Worm (Caenorhabditis elegans) whole organism, L4 larva: ENCODE data around the gene M79.2.

Experiments used
- D1046.2 ChIP-seq: fragments of 200-800 bp; sonication (Bioruptor generic); IDR thresholded peaks from 2 replicates; pipeline ENCODE4 v1.3.6; 2022; ENCODE audit warnings: missing genetic modification characterization, missing compliant biosample characterization
- F10B5.3 ChIP-seq: sonication (generic microtip); optimal IDR thresholded peaks from 2 replicates; lab custom pipeline; 2016; ENCODE audit warnings: mild to moderate bottlenecking, missing genetic modification characterization, missing compliant biosample characterization
- F26F4.8 ChIP-seq: fragments of 200-800 bp; sonication (Bioruptor generic); conservative IDR thresholded peaks from 2 replicates; pipeline ENCODE4 v1.3.6; 2022; ENCODE audit warnings: missing genetic modification characterization, missing compliant biosample characterization
- F37D6.2 ChIP-seq: sonication (generic microtip); optimal IDR thresholded peaks from 2 replicates; lab custom pipeline; 2016; ENCODE audit warnings: mild to moderate bottlenecking, missing genetic modification characterization, missing compliant biosample characterization
- Y105C5A.15 ChIP-seq: fragments of 200-800 bp; sonication (Bioruptor generic); IDR thresholded peaks from 2 replicates; pipeline ENCODE4 v1.3.6; 2022; ENCODE audit warnings: missing genetic modification characterization, missing compliant biosample characterization
- Y5F2A.4 ChIP-seq: fragments of 200-800 bp; sonication (Bioruptor generic); optimal IDR thresholded peaks from 2 replicates; lab custom pipeline; 2018; ENCODE audit warnings: mild to moderate bottlenecking, missing genetic modification characterization, missing compliant biosample characterization
- aha-1 ChIP-seq: fragments of 150-350 bp; peaks from one replicate; lab custom pipeline; 2014; ENCODE audit warnings: missing biosample characterization, missing genetic modification characterization
- arid-1 ChIP-seq: fragments of 200-800 bp; sonication (Bioruptor generic); conservative IDR thresholded peaks from 2 replicates; pipeline ENCODE4 v1.3.6; 2022; ENCODE audit warnings: missing genetic modification reagents, missing genetic modification characterization, missing compliant biosample characterization
- attf-4 ChIP-seq: sonication (generic microtip); optimal IDR thresholded peaks from 3 replicates; lab custom pipeline; 2017; ENCODE audit warnings: missing biosample characterization, missing genetic modification characterization
- ceh-44 ChIP-seq: fragments of 200-800 bp; sonication (Bioruptor generic); IDR thresholded peaks from 2 replicates; pipeline ENCODE4 v1.3.6; 2022; ENCODE audit warnings: missing genetic modification reagents, missing genetic modification characterization, missing compliant biosample characterization
- ces-1 ChIP-seq: fragments of 150-350 bp; sonication (generic microtip); optimal IDR thresholded peaks from 4 replicates; lab custom pipeline; 2014; ENCODE audit warnings: missing biosample characterization, missing genetic modification reagents, missing genetic modification characterization
- ctbp-1 ChIP-seq: fragments of 200-800 bp; sonication (Bioruptor generic); IDR thresholded peaks from 2 replicates; pipeline ENCODE4 v1.3.6; 2022; ENCODE audit warnings: missing genetic modification reagents, missing genetic modification characterization, missing compliant biosample characterization
- daf-12 ChIP-seq: fragments of 150-350 bp; optimal IDR thresholded peaks from 2 replicates; lab custom pipeline; 2014; ENCODE audit warnings: missing biosample characterization, missing genetic modification reagents, missing genetic modification characterization
- daf-16 ChIP-seq, 3 experiments: sonication (generic microtip); optimal IDR thresholded peaks; 2 replicates each; lab custom pipeline; 2016 to 2017; ENCODE audit warnings: missing genetic modification characterization in 3 of 3, missing genetic modification reagents in 3 of 3, mild to moderate bottlenecking in 2 of 3, missing compliant biosample characterization in 2 of 3, missing biosample characterization in 1 of 3, moderate library complexity in 1 of 3
- daf-19 ChIP-seq: fragments of 200-800 bp; sonication (Bioruptor generic); conservative IDR thresholded peaks from 2 replicates; pipeline ENCODE4 v1.3.6; 2022; ENCODE audit warnings: missing genetic modification characterization, missing compliant biosample characterization
- dmd-8 ChIP-seq: fragments of 200-800 bp; sonication (Bioruptor generic); IDR thresholded peaks from 2 replicates; pipeline ENCODE4 v1.3.6; 2022; ENCODE audit warnings: missing genetic modification characterization, missing compliant biosample characterization
- dmd-9 ChIP-seq: fragments of 200-800 bp; sonication (Bioruptor generic); IDR thresholded peaks from 2 replicates; pipeline ENCODE4 v1.3.6; 2022; ENCODE audit warnings: missing genetic modification reagents, missing genetic modification characterization, missing compliant biosample characterization
- duxl-1 ChIP-seq: sonication (generic microtip); optimal IDR thresholded peaks from 2 replicates; lab custom pipeline; 2016; ENCODE audit warnings: mild to moderate bottlenecking, missing genetic modification characterization, moderate library complexity, missing compliant biosample characterization; ENCODE audit not compliant: poor library complexity
- dve-1 ChIP-seq: sonication (generic microtip); optimal IDR thresholded peaks from 2 replicates; lab custom pipeline; 2017; ENCODE audit warnings: antibody characterized with exemption, mild to moderate bottlenecking, missing genetic modification characterization, missing compliant biosample characterization; ENCODE audit not compliant: insufficient read depth
- egl-43 ChIP-seq: fragments of 200-800 bp; sonication (Bioruptor generic); IDR thresholded peaks from 2 replicates; pipeline ENCODE4 v1.3.6; 2022; ENCODE audit warnings: missing genetic modification reagents, missing genetic modification characterization, missing compliant biosample characterization
- gei-8 ChIP-seq: fragments of 200-800 bp; sonication (Bioruptor generic); optimal IDR thresholded peaks from 2 replicates; lab custom pipeline; 2018; ENCODE audit warnings: mild to moderate bottlenecking, missing genetic modification characterization, missing compliant biosample characterization
- hlh-11 ChIP-seq: fragments of 200-800 bp; sonication (Bioruptor generic); optimal IDR thresholded peaks from 2 replicates; lab custom pipeline; 2018; ENCODE audit warnings: mild to moderate bottlenecking, missing genetic modification characterization, missing compliant biosample characterization
- lim-7 ChIP-seq: fragments of 200-800 bp; sonication (Bioruptor generic); IDR thresholded peaks from 2 replicates; pipeline ENCODE4 v1.3.6; 2022; ENCODE audit warnings: missing genetic modification characterization, missing compliant biosample characterization
- lin-1 ChIP-seq: fragments of 200-800 bp; sonication (Bioruptor generic); IDR thresholded peaks from 2 replicates; pipeline ENCODE4 v1.3.6; 2022; ENCODE audit warnings: missing genetic modification reagents, missing genetic modification characterization, missing compliant biosample characterization
- lin-38 ChIP-seq: fragments of 200-800 bp; sonication (Bioruptor generic); IDR thresholded peaks from 2 replicates; pipeline ENCODE4 v1.3.6; 2022; ENCODE audit warnings: missing genetic modification reagents, missing genetic modification characterization, missing compliant biosample characterization
- lir-3 ChIP-seq: sonication (generic microtip); optimal IDR thresholded peaks from 2 replicates; lab custom pipeline; 2016; ENCODE audit warnings: mild to moderate bottlenecking, missing genetic modification characterization, missing compliant biosample characterization
- lsy-2 ChIP-seq, 2 experiments: fragments of 150-350 bp in 1 of 2; sonication (generic microtip) in 1 of 2; optimal IDR thresholded peaks; 2 replicates each; lab custom pipeline; 2014 to 2017; ENCODE audit warnings: missing biosample characterization in 2 of 2, missing genetic modification characterization in 2 of 2
- mep-1 ChIP-seq: fragments of 150-350 bp; sonication (generic microtip); optimal IDR thresholded peaks from 3 replicates; lab custom pipeline; 2014; ENCODE audit warnings: missing biosample characterization, missing genetic modification characterization
- mes-2 ChIP-seq: sonication (generic microtip); optimal IDR thresholded peaks from 2 replicates; lab custom pipeline; 2016; ENCODE audit warnings: missing genotype, mild to moderate bottlenecking, missing genetic modification characterization, missing compliant biosample characterization; ENCODE audit not compliant: poor library complexity, severe bottlenecking
- mxl-2 ChIP-seq: fragments of 200-800 bp; sonication (Bioruptor generic); conservative IDR thresholded peaks from 2 replicates; pipeline ENCODE4 v1.3.6; 2022; ENCODE audit warnings: missing genetic modification reagents, missing genetic modification characterization, missing compliant biosample characterization
- mxl-3 ChIP-seq: fragments of 200-800 bp; sonication (Bioruptor generic); optimal IDR thresholded peaks from 2 replicates; lab custom pipeline; 2018; ENCODE audit warnings: mild to moderate bottlenecking, missing genetic modification characterization, missing compliant biosample characterization
- nhr-28 ChIP-seq: fragments of 150-350 bp; optimal IDR thresholded peaks from 2 replicates; lab custom pipeline; 2014; ENCODE audit warnings: missing biosample characterization, missing genetic modification characterization
- nhr-42 ChIP-seq: fragments of 200-800 bp; sonication (Bioruptor generic); IDR thresholded peaks from 2 replicates; pipeline ENCODE4 v1.3.6; 2022; ENCODE audit warnings: missing genetic modification characterization, missing compliant biosample characterization
- nhr-6 ChIP-seq: fragments of 150-350 bp; optimal IDR thresholded peaks from 2 replicates; lab custom pipeline; 2014; ENCODE audit warnings: missing biosample characterization, missing genetic modification characterization
- pha-4 ChIP-seq, 2 experiments: fragments of 150-350 bp in 1 of 2; fragments of 200-800 bp in 1 of 2; sonication (Bioruptor generic) in 1 of 2; IDR thresholded peaks in 1 of 2; optimal IDR thresholded peaks in 1 of 2; 2 replicates each; pipeline versions ENCODE4 v1.3.6 to Lab custom; 2014 to 2022; ENCODE audit warnings: missing genetic modification characterization in 2 of 2, missing genetic modification reagents in 2 of 2, missing biosample characterization in 1 of 2, missing compliant biosample characterization in 1 of 2
- set-16 ChIP-seq: fragments of 200-800 bp; sonication (Bioruptor generic); IDR thresholded peaks from 2 replicates; pipeline ENCODE4 v1.3.6; 2022; ENCODE audit warnings: missing genetic modification reagents, missing genetic modification characterization, missing compliant biosample characterization
- snpc-1.2 ChIP-seq: fragments of 200-800 bp; sonication (Bioruptor generic); IDR thresholded peaks from 2 replicates; pipeline ENCODE4 v1.3.6; 2022; ENCODE audit warnings: missing genetic modification reagents, missing genetic modification characterization, missing compliant biosample characterization
- snpc-4 ChIP-seq: fragments of 150-350 bp; optimal IDR thresholded peaks from 2 replicates; lab custom pipeline; 2014; ENCODE audit warnings: missing biosample characterization, missing genetic modification characterization
- spr-3 ChIP-seq: fragments of 200-800 bp; sonication (Bioruptor generic); optimal IDR thresholded peaks from 2 replicates; lab custom pipeline; 2018; ENCODE audit warnings: mild to moderate bottlenecking, missing genetic modification characterization, missing compliant biosample characterization
- unc-130 ChIP-seq: sonication (generic microtip); optimal IDR thresholded peaks from 2 replicates; lab custom pipeline; 2016; ENCODE audit warnings: missing genetic modification reagents, missing genetic modification characterization, missing compliant biosample characterization
- zip-11 ChIP-seq: fragments of 200-800 bp; sonication (Bioruptor generic); IDR thresholded peaks from 2 replicates; pipeline ENCODE4 v1.3.6; 2022; ENCODE audit warnings: missing genetic modification characterization, missing compliant biosample characterization
- ztf-11 ChIP-seq: fragments of 150-350 bp; optimal IDR thresholded peaks from 2 replicates; lab custom pipeline; 2014; ENCODE audit warnings: missing biosample characterization, missing genetic modification characterization

Gene M79.2

DNA sequence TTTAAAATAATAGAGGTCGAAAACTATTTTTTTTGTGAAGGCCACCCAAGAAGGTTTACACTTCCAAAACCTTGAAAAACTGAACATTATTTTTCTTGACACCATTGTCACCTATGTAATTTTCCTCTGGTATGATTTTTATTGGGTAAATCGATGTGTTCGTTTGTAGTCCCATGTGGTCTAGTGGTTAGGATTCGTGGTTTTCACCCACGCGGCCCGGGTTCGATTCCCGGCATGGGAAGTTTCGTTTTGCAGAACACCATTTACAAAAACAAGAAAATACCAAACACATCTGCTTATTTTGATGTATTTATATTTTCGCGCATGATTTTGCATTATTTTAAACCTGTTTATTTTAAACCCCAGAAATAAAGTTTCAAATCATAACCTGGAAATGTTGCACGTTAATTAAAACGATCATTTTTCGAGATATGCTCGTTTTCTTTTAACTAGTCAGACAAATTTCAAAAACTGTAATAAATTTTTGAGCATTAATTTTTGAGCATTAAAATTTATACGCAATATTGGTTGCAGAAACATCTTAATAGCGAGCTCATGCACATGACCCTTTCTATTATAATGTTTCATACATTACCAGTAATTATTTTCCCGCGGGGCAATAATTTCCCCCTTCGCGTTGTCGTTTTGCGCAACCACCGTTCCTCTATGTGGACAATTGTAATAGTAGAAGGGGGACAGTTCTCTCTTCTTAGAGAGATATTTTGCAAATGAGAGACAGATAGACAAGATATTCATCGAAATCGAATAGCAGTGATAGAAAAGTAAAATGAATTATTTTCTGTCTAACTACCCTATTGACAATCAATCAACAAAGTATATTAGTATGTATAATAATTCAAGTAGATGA lies 39.1 kb upstream of the M79.2 start (continued):
- TF ChIP-seq lir-3 (tag; lab: Kevin White, UChicago) (peak; percentile 28), D1046.2 (GFP tag; lab: Robert Waterston, UW) (0 out of 2 replicates have a peak, but pooled peaks have one; percentile 43), F26F4.8 (GFP tag; lab: Robert Waterston, UW) (peak; percentile 59; the same call in 1 of the 2 replicates), set-16 (GFP tag; lab: Robert Waterston, UW) (no peak), mep-1 (tag; lab: Kevin White, UChicago) (peak; percentile 58), F37D6.2 (tag; lab: Kevin White, UChicago) (no peak), attf-4 (no peak), arid-1 (peak; percentile 59; the same call in 1 of the 2 replicates), pha-4 (GFP tag; IDR thresholded peaks at IDR 0.05; lab: Robert Waterston, UW) (0 out of 2 replicates have a peak, but pooled peaks have one; percentile 46), pha-4 (tag; optimal IDR thresholded peaks at IDR 0.05; lab: Kevin White, UChicago) (no peak), daf-16 (GFP tag; optimal IDR thresholded peaks at IDR 0.05; lab: Kevin White, UChicago) (peak in 1 of 2 experiments; percentile 46), daf-16 (tag; optimal IDR thresholded peaks at IDR 0.05; lab: Kevin White, UChicago) (peak; percentile 41), ztf-11 (tag; lab: Kevin White, UChicago) (no peak), snpc-1.2 (GFP tag; lab: Robert Waterston, UW) (peak; percentile 86), lim-7 (GFP tag; lab: Robert Waterston, UW) (peak; percentile 91), aha-1 (peak; percentile 95), lin-38 (GFP tag; lab: Robert Waterston, UW) (peak; percentile 67), Y5F2A.4 (GFP tag; lab: Kevin White, UChicago) (no peak), daf-19 (GFP tag; lab: Robert Waterston, UW) (0 out of 2 replicates have a peak, but pooled peaks have one; percentile 29), dmd-9 (GFP tag; lab: Robert Waterston, UW) (peak; percentile 66; the same call in 1 of the 2 replicates), mxl-3 (GFP tag; lab: Kevin White, UChicago) (peak; percentile 21), unc-130 (GFP tag; lab: Kevin White, UChicago) (no peak), mes-2 (tag; lab: Kevin White, UChicago) (peak; percentile 82), spr-3 (GFP tag; lab: Kevin White, UChicago) (peak; percentile 16), nhr-6 (tag; lab: Kevin White, UChicago) (no peak), F10B5.3 (tag; lab: Kevin White, UChicago) (peak; percentile 29), dve-1 (tag; lab: Kevin White, UChicago) (peak; percentile 33), hlh-11 (tag; lab: Kevin White, UChicago) (peak; percentile 25), ceh-44 (GFP tag; lab: Robert Waterston, UW) (0 out of 2 replicates have a peak, but pooled peaks have one; percentile 20), daf-12 (tag; lab: Kevin White, UChicago) (no peak), ces-1 (GFP tag; lab: Kevin White, UChicago) (no peak), egl-43 (GFP tag; lab: Robert Waterston, UW) (peak; percentile 83), Y105C5A.15 (peak; percentile 72; the same call in 1 of the 2 replicates), snpc-4 (tag; lab: Kevin White, UChicago) (no peak), lin-1 (peak; percentile 73), mxl-2 (GFP tag; lab: Robert Waterston, UW) (no peak), nhr-42 (GFP tag; lab: Robert Waterston, UW) (0 out of 2 replicates have a peak, but pooled peaks have one; percentile 61), dmd-8 (GFP tag; lab: Robert Waterston, UW) (peak; percentile 82), lsy-2 (tag; optimal IDR thresholded peaks at IDR 0.05; lab: Kevin White, UChicago) (peak in 1 of 2 experiments; percentile 46), duxl-1 (tag; lab: Kevin White, UChicago) (peak; percentile 73), zip-11 (GFP tag; lab: Robert Waterston, UW) (0 out of 2 replicates have a peak, but pooled peaks have one; percentile 11), ctbp-1 (GFP tag; lab: Robert Waterston, UW) (peak; percentile 27; the same call in 1 of the 2 replicates), gei-8 (GFP tag; lab: Kevin White, UChicago) (no peak), nhr-28 (tag; lab: Kevin White, UChicago) (peak; percentile 13)
- TF ChIP-seq, all 104 proteins: peak for 44
